Fruit fly (Drosophila melanogaster) whole organism: ENCODE data around the gene CG9701.
A peak's percentile ranks its signal among the peaks of the same experiment; 100 is the strongest.

Experiments
- CG8478 ChIP-seq: fragments of >200 bp; optimal IDR thresholded peaks from 2 replicates; lab custom pipeline; 2018; ENCODE audit warnings: inconsistent platforms
- Dll ChIP-seq: fragments of >200 bp; optimal IDR thresholded peaks from 2 replicates; lab custom pipeline; 2017
- EcR ChIP-seq, 2 experiments: fragments of >200 bp; optimal IDR thresholded peaks; 2 replicates each; lab custom pipeline; 2017; ENCODE audit warnings: missing biosample characterization in 2 of 2, missing genetic modification characterization in 2 of 2, missing genetic modification reagents in 2 of 2
- pan ChIP-seq: fragments of >200 bp; optimal IDR thresholded peaks from 2 replicates; lab custom pipeline; 2017
- psq ChIP-seq: fragments of >200 bp; optimal IDR thresholded peaks from 2 replicates; lab custom pipeline; 2017
- usp ChIP-seq: fragments of >200 bp; optimal IDR thresholded peaks from 2 replicates; lab custom pipeline; 2017; ENCODE audit warnings: missing biosample characterization, missing genetic modification characterization, mixed read lengths

The CG9701 gene

DNA sequence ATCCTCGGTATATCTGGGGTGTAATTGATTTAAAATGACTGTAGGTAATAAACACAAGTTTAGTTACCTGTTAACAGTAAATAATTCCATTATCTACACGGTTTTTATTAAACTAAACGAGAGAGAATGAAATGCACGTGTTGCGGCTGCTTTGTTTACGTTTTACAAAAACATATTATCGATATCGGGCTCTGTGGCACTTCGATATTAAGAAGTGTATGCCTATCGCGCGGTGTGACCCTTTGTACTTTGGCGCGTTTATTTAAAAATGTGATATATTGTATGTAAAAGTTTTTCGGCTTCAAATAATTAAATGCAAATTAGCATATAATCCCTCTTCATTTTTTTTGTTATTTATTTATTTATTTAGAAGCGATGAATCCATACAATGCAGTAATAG lies 2.7 kb upstream of the CG9701 start, which contains the start of gene Dbp73D:
Gene Dbp73D, minus strand, starts transcription at position 174 of the 400 bp plus-strand sequence.
- TF ChIP-seq EcR (GFP tag; optimal IDR thresholded peaks at IDR 0.05; lab: Kevin White, UChicago) (no peak), Dll (lab: Kevin White, UChicago) (no peak), usp (GFP tag; lab: Kevin White, UChicago) (no peak), CG8478 (lab: Kevin White, UChicago) (no peak), pan (no peak), psq (no peak)

DNA sequence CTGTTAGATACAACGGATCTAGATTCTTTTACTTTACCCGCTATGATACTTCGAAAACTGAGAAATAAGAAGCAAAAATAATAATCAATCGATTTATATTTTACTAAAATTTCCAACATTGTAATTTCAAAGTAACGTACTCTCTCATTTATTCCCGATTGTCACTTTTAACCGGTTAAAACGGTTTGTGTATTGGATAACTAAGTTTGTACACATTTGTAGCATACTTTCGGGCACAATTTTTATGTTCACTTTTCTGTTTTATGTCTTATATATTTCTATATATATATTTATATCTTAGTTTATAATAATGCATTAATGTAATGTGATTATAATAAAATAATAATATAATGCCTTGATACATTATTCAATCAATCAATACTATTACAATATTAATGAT lies 8.3 kb downstream of the CG9701 start:
- no peak for TF ChIP-seq EcR (GFP tag; optimal IDR thresholded peaks at IDR 0.05; lab: Kevin White, UChicago)
- TF ChIP-seq psq, result no peak
- no peak for TF ChIP-seq CG8478 (lab: Kevin White, UChicago)
- TF ChIP-seq pan, result no peak
- no peak for TF ChIP-seq usp (GFP tag; lab: Kevin White, UChicago)
- TF ChIP-seq Dll (lab: Kevin White, UChicago), result no peak

DNA sequence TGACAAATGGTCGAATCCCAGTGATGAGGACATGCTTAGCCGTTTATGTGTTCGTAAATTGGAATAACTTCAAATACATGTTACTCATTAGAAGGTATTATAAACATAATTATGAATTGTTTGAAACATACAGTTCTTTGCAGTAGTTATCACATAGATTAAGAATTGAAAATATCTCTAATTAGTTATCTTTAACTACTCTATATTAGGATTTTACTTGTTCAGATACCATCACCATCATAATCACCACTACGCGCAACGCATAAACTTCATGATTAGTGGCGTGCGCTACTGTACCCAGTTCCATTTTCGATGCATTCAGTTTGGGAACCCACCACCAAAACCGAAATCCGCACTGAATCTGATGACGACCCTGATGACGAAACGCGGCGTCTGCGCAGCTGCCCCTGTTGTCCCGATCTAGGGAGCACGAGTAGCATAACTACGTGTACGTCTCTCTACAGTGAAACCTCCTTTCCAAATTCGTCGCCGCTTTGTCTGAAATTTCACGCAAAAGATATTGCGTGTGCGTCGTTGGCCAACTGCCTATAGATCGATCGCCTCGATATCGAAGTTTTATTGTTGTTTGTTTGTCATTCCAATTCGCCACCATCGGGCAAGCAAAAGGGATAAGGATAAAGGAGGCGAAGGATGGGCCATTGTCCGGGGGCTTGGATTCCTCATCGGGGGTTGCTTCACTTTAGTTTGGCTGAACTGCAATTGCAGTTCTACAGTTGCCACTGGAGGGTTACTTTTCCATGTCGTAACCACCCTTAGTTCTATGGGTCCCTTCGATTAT lies 10.8 kb downstream of the CG9701 start:
- TF ChIP-seq CG8478 (lab: Kevin White, UChicago) (no peak), EcR (GFP tag; optimal IDR thresholded peaks at IDR 0.05; lab: Kevin White, UChicago) (no peak), psq (no peak), pan (no peak), usp (GFP tag; lab: Kevin White, UChicago) (no peak), Dll (lab: Kevin White, UChicago) (no peak)

DNA sequence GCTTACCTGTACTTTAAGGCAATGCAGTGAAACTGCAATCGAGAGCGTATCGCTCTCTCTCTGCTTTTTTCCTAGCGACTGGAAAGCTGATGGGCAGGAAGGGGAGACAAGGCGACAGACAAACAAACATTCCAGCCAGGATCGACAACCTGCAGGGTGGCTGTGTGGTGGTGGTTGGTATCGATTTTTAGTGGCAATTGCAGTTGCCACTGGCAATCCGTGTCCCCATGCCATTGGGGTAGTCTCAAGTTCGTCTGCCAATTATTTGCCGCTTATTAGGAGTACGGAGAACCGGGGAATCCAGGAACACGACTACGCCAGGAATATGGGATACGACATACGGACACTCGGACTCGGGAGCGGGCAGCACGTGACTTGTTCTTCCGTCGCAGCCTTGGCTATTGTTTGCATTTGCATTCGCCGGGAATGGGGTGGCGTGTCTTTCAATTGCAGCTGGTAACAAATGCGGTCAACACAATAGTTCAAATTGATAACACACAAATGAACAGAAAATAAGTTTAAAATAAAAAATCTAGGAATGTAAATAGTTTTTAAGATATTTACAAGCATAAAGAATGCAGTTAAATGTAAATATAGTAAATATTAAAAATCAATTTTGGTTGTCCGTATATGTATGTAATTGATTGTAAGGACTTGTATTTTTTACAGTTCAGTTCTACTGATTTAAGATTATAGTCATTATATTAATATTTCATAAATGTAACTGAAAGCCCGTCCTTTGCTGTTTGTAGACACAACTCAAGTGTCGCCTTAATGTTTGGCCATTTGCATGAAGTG lies 13.4 kb downstream of the CG9701 start:
- TF ChIP-seq CG8478 (lab: Kevin White, UChicago) (no peak), usp (GFP tag; lab: Kevin White, UChicago) (no peak), psq (no peak), Dll (lab: Kevin White, UChicago) (no peak), EcR (GFP tag; optimal IDR thresholded peaks at IDR 0.05; lab: Kevin White, UChicago) (no peak), pan (no peak)

DNA sequence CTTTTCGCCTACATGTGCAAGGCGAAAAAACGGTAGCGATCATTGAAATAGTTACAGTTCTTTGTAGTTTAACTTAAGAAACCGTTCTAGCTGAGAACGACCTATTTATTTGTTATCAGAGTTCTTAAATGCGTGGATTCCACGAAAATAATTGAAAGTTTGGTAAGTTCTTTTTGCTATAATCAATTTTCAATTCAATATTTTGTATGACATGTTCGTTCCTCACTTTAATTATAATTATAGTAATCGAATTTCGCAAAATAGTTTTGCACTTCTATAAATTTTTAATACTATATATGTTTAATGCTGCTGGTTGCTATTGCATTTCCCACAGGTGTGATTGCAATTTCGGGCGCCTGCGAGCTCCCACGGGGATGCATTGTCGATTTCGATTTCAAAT lies 15.0 kb downstream of the CG9701 start:
- TF ChIP-seq Dll (lab: Kevin White, UChicago) (no peak), psq (no peak), EcR (GFP tag; optimal IDR thresholded peaks at IDR 0.05; lab: Kevin White, UChicago) (no peak), CG8478 (lab: Kevin White, UChicago) (no peak), usp (GFP tag; lab: Kevin White, UChicago) (no peak)

DNA sequence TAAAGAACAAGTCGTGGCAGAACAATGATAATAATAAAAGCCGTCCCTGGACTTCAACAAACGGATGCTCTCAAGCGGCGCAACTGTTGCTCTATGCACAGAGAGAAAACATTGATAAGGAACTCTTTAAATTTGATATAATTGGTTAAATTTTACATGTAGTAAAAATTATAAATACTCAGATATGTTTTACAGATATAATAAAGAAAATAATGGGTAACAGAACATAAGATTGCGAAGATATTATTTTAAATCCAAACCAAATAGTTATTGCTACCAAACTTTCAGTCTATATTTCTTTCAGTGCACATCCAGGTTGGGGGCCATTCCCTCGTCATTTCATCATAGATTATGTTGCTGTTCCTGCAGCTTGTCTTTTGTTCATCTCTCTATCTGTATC lies 16.4 kb downstream of the CG9701 start:
- TF ChIP-seq EcR (GFP tag; optimal IDR thresholded peaks at IDR 0.05; lab: Kevin White, UChicago), result no peak
- no peak for TF ChIP-seq CG8478 (lab: Kevin White, UChicago)
- TF ChIP-seq pan, result no peak
- no peak for TF ChIP-seq psq

DNA sequence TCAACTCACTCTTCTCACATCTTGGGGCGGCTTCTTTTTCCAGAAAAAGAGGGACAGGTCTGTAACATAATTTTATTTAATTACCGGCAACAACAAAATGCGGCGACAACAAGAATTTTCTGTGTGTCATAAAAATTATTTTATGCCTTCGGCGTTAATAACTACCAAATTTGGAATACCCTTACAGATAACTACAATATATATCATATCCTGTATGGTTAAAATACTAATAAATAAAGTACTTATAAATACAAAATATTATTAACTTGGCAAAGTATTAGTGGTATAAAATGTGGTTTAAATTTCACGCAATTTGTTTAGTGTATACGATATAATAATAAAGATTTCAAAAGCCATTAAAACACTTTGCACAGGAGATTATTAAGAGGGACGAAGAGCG lies 17.4 kb downstream of the CG9701 start:
- TF ChIP-seq pan (no peak), CG8478 (lab: Kevin White, UChicago) (no peak), usp (GFP tag; lab: Kevin White, UChicago) (no peak), psq (no peak), Dll (lab: Kevin White, UChicago) (no peak), EcR (GFP tag; optimal IDR thresholded peaks at IDR 0.05; lab: Kevin White, UChicago) (no peak)

DNA sequence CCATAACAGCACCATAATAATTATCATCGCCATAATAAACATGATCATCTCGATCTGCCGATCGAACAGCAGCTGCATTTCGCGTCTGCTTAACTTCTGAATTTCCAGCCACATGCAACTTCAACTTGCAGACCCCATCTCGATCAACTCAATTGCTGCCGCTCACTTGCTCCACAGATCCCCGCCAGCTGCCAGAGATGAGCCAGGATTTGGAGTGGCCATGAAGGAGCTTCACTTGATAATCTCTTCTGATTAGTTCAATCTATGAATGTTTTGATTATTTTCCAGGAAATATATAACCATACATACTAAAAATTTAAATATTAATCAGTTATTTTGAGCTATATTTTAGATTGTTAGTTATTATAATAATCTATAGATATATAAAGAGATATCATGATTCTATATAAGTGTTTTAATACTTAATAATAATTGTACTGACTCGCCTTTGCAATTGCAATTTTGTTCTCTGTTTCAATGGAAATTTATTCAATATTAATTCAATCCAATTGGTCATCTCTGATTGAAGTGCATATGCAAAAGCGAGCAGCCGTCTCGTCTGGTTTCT lies 18.2 kb downstream of the CG9701 start:
- TF ChIP-seq CG8478 (lab: Kevin White, UChicago) (no peak), usp (GFP tag; lab: Kevin White, UChicago) (no peak), pan (no peak), Dll (lab: Kevin White, UChicago) (no peak), EcR (GFP tag; optimal IDR thresholded peaks at IDR 0.05; lab: Kevin White, UChicago) (no peak), psq (no peak)

DNA sequence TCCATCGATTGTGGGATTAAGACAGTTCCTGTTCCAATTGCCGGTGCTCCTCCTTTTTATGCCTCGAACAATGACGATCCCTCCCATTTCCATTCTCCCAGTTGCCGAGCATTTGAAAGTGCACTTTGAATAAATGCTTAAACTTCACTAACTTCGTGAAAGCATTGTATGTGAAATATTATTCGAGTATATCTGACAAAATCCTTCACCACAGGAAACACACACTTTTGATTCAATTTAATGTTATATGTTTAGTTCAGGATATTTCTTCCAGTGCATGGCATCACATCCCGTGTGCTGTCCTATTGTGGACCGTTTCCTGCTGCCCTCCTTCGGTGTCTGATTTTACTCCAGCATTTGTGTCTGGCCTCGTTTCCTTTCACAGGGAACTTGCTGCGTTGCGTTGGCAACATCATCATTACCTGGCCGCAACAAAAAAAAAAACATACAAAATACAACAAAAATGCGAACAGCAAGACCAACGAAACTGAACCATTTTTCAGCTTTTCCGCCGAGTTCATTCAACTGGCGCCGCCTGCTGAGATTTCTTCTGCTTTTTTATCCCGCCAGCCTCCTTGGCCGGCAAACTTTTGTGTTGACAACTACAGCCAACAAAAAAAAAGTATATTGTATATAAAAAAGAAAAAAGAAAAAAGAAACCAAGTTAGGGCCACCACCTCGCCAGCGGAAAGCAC lies 19.2 kb downstream of the CG9701 start:
- TF ChIP-seq EcR (GFP tag; optimal IDR thresholded peaks at IDR 0.05; lab: Kevin White, UChicago), result peak in 1 of 2 experiments; percentile 73
- no peak for TF ChIP-seq pan
- no peak for TF ChIP-seq psq
- TF ChIP-seq usp (GFP tag; lab: Kevin White, UChicago), result no peak

DNA sequence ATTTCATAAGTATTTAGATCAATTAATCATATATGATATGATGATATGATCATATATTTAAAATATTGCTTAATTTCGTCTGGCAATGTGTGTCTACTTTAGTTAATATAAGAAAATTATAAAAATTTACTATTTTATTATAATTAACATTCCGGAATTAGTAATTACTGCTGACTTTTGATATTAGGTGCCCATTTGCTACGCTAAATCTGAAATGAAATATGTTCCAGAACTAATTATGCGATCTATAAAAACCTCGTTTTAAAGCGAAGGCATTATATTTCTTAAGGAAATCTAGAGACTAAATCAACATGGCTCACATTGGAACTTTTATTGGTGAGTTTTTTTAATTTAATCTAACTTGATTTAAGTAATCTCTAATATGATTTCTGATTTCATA lies 21.8 kb downstream of the CG9701 start, which contains the start of gene CG42852:
Gene CG42852, plus strand, starts transcription at position 301 of the 400 bp plus-strand sequence.
- TF ChIP-seq usp (GFP tag; lab: Kevin White, UChicago) (no peak), EcR (GFP tag; optimal IDR thresholded peaks at IDR 0.05; lab: Kevin White, UChicago) (no peak), psq (no peak), pan (no peak), Dll (lab: Kevin White, UChicago) (no peak), CG8478 (lab: Kevin White, UChicago) (no peak)

DNA sequence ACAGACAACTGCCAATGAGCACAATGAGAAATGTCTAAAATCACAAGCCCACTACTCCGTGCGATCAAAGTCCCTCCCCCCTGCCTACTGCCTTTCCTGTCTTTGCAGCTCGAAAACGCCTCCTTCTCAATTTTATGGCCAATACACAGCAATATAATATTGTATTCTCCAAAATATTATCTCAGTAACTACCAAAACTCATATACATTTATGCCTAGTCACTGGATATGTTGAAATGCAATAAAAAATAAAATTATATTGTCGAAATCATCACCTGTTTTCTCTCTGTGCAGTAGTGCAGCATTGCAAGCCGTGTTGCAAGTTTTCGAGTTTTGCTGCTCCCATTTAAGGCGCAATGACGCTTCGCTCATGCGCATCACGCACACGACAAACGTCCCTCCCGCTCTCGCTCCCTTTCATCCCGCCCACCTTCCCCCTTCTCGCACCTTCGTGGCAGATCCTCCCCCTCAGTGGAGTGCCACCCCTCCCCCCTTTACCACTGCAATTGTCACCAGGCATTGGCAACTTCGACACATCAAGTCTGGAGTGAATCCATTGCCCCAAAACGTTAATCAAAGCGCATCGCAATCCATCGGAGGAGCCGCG lies 25.3 kb downstream of the CG9701 start:
- no peak for TF ChIP-seq pan
- TF ChIP-seq EcR (GFP tag; optimal IDR thresholded peaks at IDR 0.05; lab: Kevin White, UChicago), result no peak
- no peak for TF ChIP-seq Dll (lab: Kevin White, UChicago)
- TF ChIP-seq CG8478 (lab: Kevin White, UChicago), result no peak
- TF ChIP-seq psq, result no peak
- no peak for TF ChIP-seq usp (GFP tag; lab: Kevin White, UChicago)
